Fruit fly (Drosophila melanogaster) whole organism, adult: ENCODE data around the gene alpha-Cat.

Source experiments
- pad ChIP-seq: fragments of 200-800 bp; sonication (Bioruptor generic); optimal IDR thresholded peaks from 3 replicates; lab custom pipeline; 2017; ENCODE audit warnings: missing biosample characterization, missing genetic modification characterization, mild to moderate bottlenecking, moderate library complexity, missing genetic modification reagents

alpha-Cat gene

dm6 chr3L:23278131-23278530, 59.8 kb downstream of the alpha-Cat start:
- TF ChIP-seq pad (GFP tag; lab: Kevin White, UChicago) = no peak
